Worm (Caenorhabditis elegans) whole organism, young adult: ENCODE data around the gene srlf-30.

Experiments used
- F33H1.4 ChIP-seq: fragments of 200-800 bp; sonication (Bioruptor generic); IDR thresholded peaks from 2 replicates; pipeline ENCODE4 v1.3.6; 2022; ENCODE audit warnings: missing genetic modification reagents, missing genetic modification characterization, missing compliant biosample characterization
- F37B4.10 ChIP-seq: fragments of 200-800 bp; sonication (Bioruptor generic); IDR thresholded peaks from 2 replicates; pipeline ENCODE4 v1.3.6; 2022; ENCODE audit warnings: missing genetic modification characterization, missing compliant biosample characterization
- K12H6.12 ChIP-seq: fragments of 200-800 bp; sonication (Bioruptor generic); optimal IDR thresholded peaks from 2 replicates; lab custom pipeline; 2018; ENCODE audit warnings: mild to moderate bottlenecking, missing genetic modification characterization, missing compliant biosample characterization
- attf-5 ChIP-seq: fragments of 200-800 bp; sonication (Bioruptor generic); optimal IDR thresholded peaks from 2 replicates; lab custom pipeline; 2018; ENCODE audit warnings: mild to moderate bottlenecking, missing genetic modification characterization, missing compliant biosample characterization
- cebp-1 ChIP-seq, 2 experiments: fragments of 200-800 bp in 1 of 2; sonication (Bioruptor generic) in 1 of 2; sonication (generic microtip) in 1 of 2; IDR thresholded peaks in 1 of 2; optimal IDR thresholded peaks in 1 of 2; 2 replicates each; pipeline versions ENCODE4 v1.3.6 to Lab custom; 2017 to 2022; ENCODE audit warnings: missing compliant biosample characterization in 2 of 2, missing genetic modification characterization in 2 of 2, mild to moderate bottlenecking in 1 of 2, missing genetic modification reagents in 1 of 2, moderate library complexity in 1 of 2
- ceh-27 ChIP-seq: fragments of 200-800 bp; sonication (Bioruptor generic); optimal IDR thresholded peaks from 2 replicates; lab custom pipeline; 2018; ENCODE audit warnings: mild to moderate bottlenecking, missing genetic modification characterization, moderate library complexity, missing compliant biosample characterization
- ceh-91 ChIP-seq: fragments of 200-800 bp; sonication (Bioruptor generic); IDR thresholded peaks from 2 replicates; pipeline ENCODE4 v1.3.6; 2022; ENCODE audit warnings: missing genetic modification reagents, missing genetic modification characterization, missing compliant biosample characterization
- dox-1 ChIP-seq: fragments of 200-800 bp; sonication (Bioruptor generic); IDR thresholded peaks from 2 replicates; pipeline ENCODE4 v1.3.6; 2022; ENCODE audit warnings: missing genetic modification reagents, missing genetic modification characterization, missing compliant biosample characterization
- efl-1 ChIP-seq: fragments of 150-350 bp; optimal IDR thresholded peaks from 2 replicates; lab custom pipeline; 2014; ENCODE audit warnings: missing biosample characterization, missing genetic modification reagents, missing genetic modification characterization
- egl-18 ChIP-seq: fragments of 200-800 bp; sonication (Bioruptor generic); IDR thresholded peaks from 2 replicates; pipeline ENCODE4 v1.3.6; 2022; ENCODE audit warnings: missing genetic modification reagents, missing genetic modification characterization, missing compliant biosample characterization
- fkh-3 ChIP-seq: sonication (generic microtip); optimal IDR thresholded peaks from 2 replicates; lab custom pipeline; 2016; ENCODE audit warnings: mild to moderate bottlenecking, missing genetic modification characterization, missing compliant biosample characterization
- him-1 ChIP-seq: sonication (generic microtip); optimal IDR thresholded peaks from 2 replicates; lab custom pipeline; 2016; ENCODE audit warnings: missing genotype, missing genetic modification reagents, missing genetic modification characterization, missing compliant biosample characterization
- hlh-26 ChIP-seq: fragments of 200-800 bp; sonication (Bioruptor generic); conservative IDR thresholded peaks from 2 replicates; pipeline ENCODE4 v1.3.6; 2022; ENCODE audit warnings: missing genetic modification reagents, missing genetic modification characterization, missing compliant biosample characterization
- let-607 ChIP-seq, 2 experiments: fragments of 200-800 bp in 1 of 2; sonication (Bioruptor generic) in 1 of 2; sonication (generic microtip) in 1 of 2; optimal IDR thresholded peaks; 2 replicates each; lab custom pipeline; 2016 to 2018; ENCODE audit warnings: mild to moderate bottlenecking in 2 of 2, missing compliant biosample characterization in 2 of 2, missing genetic modification characterization in 2 of 2, moderate library complexity in 2 of 2, missing genotype in 1 of 2
- lin-40 ChIP-seq: sonication (generic microtip); optimal IDR thresholded peaks from 2 replicates; lab custom pipeline; 2016; ENCODE audit warnings: missing genetic modification characterization, mild to moderate bottlenecking, missing compliant biosample characterization, missing genotype, missing genetic modification reagents
- lsl-1 ChIP-seq: fragments of 200-800 bp; sonication (Bioruptor generic); optimal IDR thresholded peaks from 2 replicates; lab custom pipeline; 2018; ENCODE audit warnings: mild to moderate bottlenecking, missing genetic modification characterization, moderate library complexity, missing compliant biosample characterization
- madf-6 ChIP-seq: fragments of 200-800 bp; sonication (Bioruptor generic); IDR thresholded peaks from 2 replicates; pipeline ENCODE4 v1.3.6; 2022; ENCODE audit warnings: missing genetic modification reagents, missing genetic modification characterization, missing compliant biosample characterization
- madf-8 ChIP-seq: fragments of 200-800 bp; sonication (Bioruptor generic); conservative IDR thresholded peaks from 2 replicates; pipeline ENCODE4 v1.3.6; 2022; ENCODE audit warnings: missing genetic modification reagents, missing genetic modification characterization, missing compliant biosample characterization
- mcd-1 ChIP-seq: fragments of 200-800 bp; sonication (Bioruptor generic); IDR thresholded peaks from 2 replicates; pipeline ENCODE4 v1.3.6; 2022; ENCODE audit warnings: missing genetic modification reagents, missing genetic modification characterization, missing compliant biosample characterization
- nfyb-1 ChIP-seq: fragments of 200-800 bp; sonication (Bioruptor generic); IDR thresholded peaks from 2 replicates; pipeline ENCODE4 v1.3.6; 2022; ENCODE audit warnings: missing genetic modification reagents, missing genetic modification characterization, missing compliant biosample characterization
- nhr-179 ChIP-seq: sonication (generic microtip); optimal IDR thresholded peaks from 2 replicates; lab custom pipeline; 2016; ENCODE audit warnings: mild to moderate bottlenecking, missing genetic modification characterization, missing compliant biosample characterization
- nhr-80 ChIP-seq: sonication (generic microtip); optimal IDR thresholded peaks from 2 replicates; lab custom pipeline; 2016; ENCODE audit warnings: missing genetic modification characterization, missing compliant biosample characterization
- nhr-90 ChIP-seq: sonication (generic microtip); optimal IDR thresholded peaks from 2 replicates; lab custom pipeline; 2016; ENCODE audit warnings: missing genotype, mild to moderate bottlenecking, missing genetic modification characterization, missing compliant biosample characterization
- pbrm-1 ChIP-seq: fragments of 200-800 bp; sonication (Bioruptor generic); IDR thresholded peaks from 2 replicates; pipeline ENCODE4 v1.3.6; 2022; ENCODE audit warnings: missing genetic modification reagents, missing genetic modification characterization, missing compliant biosample characterization
- snpc-4 ChIP-seq, 5 experiments: fragments of 150-350 bp in 1 of 5; sonication (generic microtip) in 4 of 5; optimal IDR thresholded peaks; 2 replicates each; lab custom pipeline; 2014 to 2018; ENCODE audit warnings: missing genetic modification characterization in 5 of 5, missing biosample characterization in 3 of 5, antibody characterized with exemption in 2 of 5, mild to moderate bottlenecking in 2 of 5, missing compliant biosample characterization in 2 of 5, missing genotype in 2 of 5, moderate library complexity in 2 of 5, missing genetic modification reagents in 1 of 5
- tbp1 ChIP-seq: fragments of 200-800 bp; sonication (Bioruptor generic); optimal IDR thresholded peaks from 2 replicates; lab custom pipeline; 2018; ENCODE audit warnings: mild to moderate bottlenecking, missing genetic modification characterization, missing compliant biosample characterization
- xnd-1 ChIP-seq: sonication (generic microtip); optimal IDR thresholded peaks from 2 replicates; lab custom pipeline; 2016; ENCODE audit warnings: missing genotype, missing genetic modification reagents, missing genetic modification characterization, missing compliant biosample characterization
- zfh-2 ChIP-seq: fragments of 200-800 bp; sonication (Bioruptor generic); conservative IDR thresholded peaks from 2 replicates; pipeline ENCODE4 v1.3.6; 2022; ENCODE audit warnings: missing genetic modification reagents, missing genetic modification characterization, missing compliant biosample characterization
- ztf-18 ChIP-seq: sonication (generic microtip); optimal IDR thresholded peaks from 2 replicates; lab custom pipeline; 2016; ENCODE audit warnings: missing genotype, mild to moderate bottlenecking, missing genetic modification characterization, missing compliant biosample characterization
- ztf-6 ChIP-seq: fragments of 200-800 bp; sonication (Bioruptor generic); IDR thresholded peaks from 2 replicates; pipeline ENCODE4 v1.3.6; 2022; ENCODE audit warnings: missing genetic modification reagents, missing genetic modification characterization, missing compliant biosample characterization

srlf-30 gene

DNA sequence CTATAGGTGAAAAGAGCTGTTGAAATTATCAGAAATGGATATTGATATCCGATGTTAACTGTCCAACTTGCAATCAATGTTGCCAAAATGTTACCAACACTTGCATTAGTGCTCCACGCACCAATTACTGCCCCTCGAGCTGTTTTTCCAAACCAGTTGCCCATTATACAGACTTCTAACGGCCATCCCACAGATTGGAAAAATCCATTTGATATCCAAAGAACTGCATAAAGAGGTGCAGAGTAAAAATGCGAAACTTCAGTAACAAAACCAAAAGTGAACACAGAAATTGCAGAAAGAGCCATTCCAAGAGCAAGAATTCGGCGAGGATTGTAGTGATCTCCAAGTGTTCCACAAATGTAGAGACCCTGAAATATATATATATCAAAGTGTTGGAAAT is 46.1 kb upstream of the srlf-30 start (continued):
- TF ChIP-seq hlh-26 (no peak), egl-18 (GFP tag; lab: Robert Waterston, UW) (no peak)

ce11 chrIV:10855049-10855448 is 45.1 kb upstream of the srlf-30 start, which contains the start of gene T11G6.3:
T11G6.3 (minus strand) TSS chrIV:10855237.
- TF ChIP-seq ceh-27 (GFP tag; lab: Kevin White, UChicago) (no peak), egl-18 (GFP tag; lab: Robert Waterston, UW) (no peak)

DNA sequence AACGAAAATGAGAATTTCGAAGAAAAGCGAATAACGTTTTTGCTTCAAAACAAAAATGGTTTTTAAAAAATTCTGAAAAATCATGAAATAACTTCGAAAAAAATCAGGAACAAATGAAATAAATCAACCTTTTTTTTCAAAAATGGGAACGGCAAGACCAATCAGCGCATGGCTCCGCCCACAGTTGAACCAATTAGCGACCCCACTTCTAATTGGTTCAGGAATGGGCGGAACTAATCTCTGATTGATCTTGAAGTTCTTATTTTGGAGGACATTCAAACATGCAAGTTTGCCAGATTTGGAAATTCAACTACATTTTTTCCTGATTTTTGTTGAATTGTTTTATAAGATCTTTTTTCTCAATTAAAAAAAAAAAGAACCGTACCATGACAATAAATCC is 44.2 kb upstream of the srlf-30 start:
- TF ChIP-seq fkh-3 (no peak), nfyb-1 (GFP tag; lab: Robert Waterston, UW) (peak; percentile 54; the same call in 1 of the 2 replicates), ztf-6 (GFP tag; lab: Robert Waterston, UW) (no peak), him-1 (tag; lab: Kevin White, UChicago) (no peak), K12H6.12 (tag; lab: Kevin White, UChicago) (no peak)

- TF ChIP-seq let-607 (tag; optimal IDR thresholded peaks at IDR 0.05; lab: Kevin White, UChicago) (peak; percentile 35 to 78), ztf-18 (tag; lab: Kevin White, UChicago) (peak; percentile 3), tbp1 (no peak), xnd-1 (tag; lab: Kevin White, UChicago) (peak; percentile 93), lin-40 (no peak), lsl-1 (GFP tag; lab: Kevin White, UChicago) (peak; percentile 87), efl-1 (GFP tag; lab: Kevin White, UChicago) (peak; percentile 49), F37B4.10 (GFP tag; lab: Robert Waterston, UW) (no peak), madf-6 (GFP tag; lab: Robert Waterston, UW) (peak; percentile 99), cebp-1 (GFP tag; IDR thresholded peaks at IDR 0.05; lab: Robert Waterston, UW) (peak; percentile 67; the same call in 1 of the 2 replicates), cebp-1 (tag; optimal IDR thresholded peaks at IDR 0.05; lab: Kevin White, UChicago) (peak; percentile 85), ceh-91 (peak; percentile 53; the same call in 1 of the 2 replicates), nhr-90 (tag; lab: Kevin White, UChicago) (no peak), pbrm-1 (GFP tag; lab: Robert Waterston, UW) (0 out of 2 replicates have a peak, but pooled peaks have one; percentile 18), mcd-1 (peak; percentile 49; the same call in 1 of the 2 replicates), snpc-4 (GFP tag; optimal IDR thresholded peaks at IDR 0.05; lab: Kevin White, UChicago) (no peak), snpc-4 (tag; optimal IDR thresholded peaks at IDR 0.05; lab: Kevin White, UChicago) (peak in 1 of 4 experiments; percentile 21), dox-1 (0 out of 2 replicates have a peak, but pooled peaks have one; percentile 48), zfh-2 (GFP tag; lab: Robert Waterston, UW) (no peak), F33H1.4 (GFP tag; lab: Robert Waterston, UW) (peak; percentile 89), nhr-179 (tag; lab: Kevin White, UChicago) (no peak), madf-8 (GFP tag; lab: Robert Waterston, UW) (peak; percentile 97), nhr-80 (peak; percentile 86), attf-5 (GFP tag; lab: Kevin White, UChicago) (peak; percentile 69)
Measured at ce11 chrIV:10858300-10859016, 41.7 kb upstream of the srlf-30 start, which contains the start of the genes T11G6.2 and hars-1. T11G6.2 (minus strand) TSS chrIV:10858496. hars-1 (plus strand) TSS chrIV:10858957.
